Fruit fly (Drosophila melanogaster): ENCODE data around the gene Sec20.
A peak's percentile ranks its signal among the peaks of the same experiment; 100 is the strongest.

The Sec20 gene

dm6 chr3R:5829762-5830161, 5.4 kb upstream of the Sec20 start, which contains the start of gene glob3:
Gene glob3 (plus strand): TSS chr3R:5830062.
- TF ChIP-seq cnc (optimal IDR thresholded peaks at IDR 0.05) (no peak), Hr96 (GFP tag; optimal IDR thresholded peaks at IDR 0.05) (no peak), CG12768 (GFP tag; optimal IDR thresholded peaks at IDR 0.05) (no peak), CG14711 (tag; optimal IDR thresholded peaks at IDR 0.05) (no peak), Crg-1 (GFP tag; optimal IDR thresholded peaks at IDR 0.05) (no peak), CG7101 (tag; optimal IDR thresholded peaks at IDR 0.05) (no peak), pad (GFP tag; optimal IDR thresholded peaks at IDR 0.05) (no peak), CG1620 (GFP tag; optimal IDR thresholded peaks at IDR 0.05) (no peak), tj (GFP tag; optimal IDR thresholded peaks at IDR 0.05) (no peak), CG5204 (GFP tag; optimal IDR thresholded peaks at IDR 0.05) (no peak), kay (GFP tag; ENCODE audit: borderline replicate concordance) (no peak)

- TF ChIP-seq CG14711 (tag; optimal IDR thresholded peaks at IDR 0.05), result no peak
- no peak for TF ChIP-seq CG33017 (tag; optimal IDR thresholded peaks at IDR 0.05)
- TF ChIP-seq CG11617 (GFP tag; optimal IDR thresholded peaks at IDR 0.05), result no peak
- no peak for TF ChIP-seq cic (GFP tag; optimal IDR thresholded peaks at IDR 0.05)
- no peak for TF ChIP-seq tj (GFP tag; optimal IDR thresholded peaks at IDR 0.05)
- no peak for TF ChIP-seq bab1 (GFP tag; optimal IDR thresholded peaks at IDR 0.05)
- TF ChIP-seq CG7101 (tag; optimal IDR thresholded peaks at IDR 0.05), result no peak
- no peak for TF ChIP-seq cnc (optimal IDR thresholded peaks at IDR 0.05)
- TF ChIP-seq pad (GFP tag; optimal IDR thresholded peaks at IDR 0.05), result no peak
- TF ChIP-seq kay (GFP tag; ENCODE audit: borderline replicate concordance), result no peak
- TF ChIP-seq CG7045 (GFP tag; optimal IDR thresholded peaks at IDR 0.05), result no peak
- TF ChIP-seq Hr96 (GFP tag; optimal IDR thresholded peaks at IDR 0.05), result no peak
- no peak for TF ChIP-seq CG12768 (GFP tag; optimal IDR thresholded peaks at IDR 0.05)
- no peak for TF ChIP-seq CG1620 (GFP tag; optimal IDR thresholded peaks at IDR 0.05)
- no peak for TF ChIP-seq ovo (GFP tag; optimal IDR thresholded peaks at IDR 0.05)
- TF ChIP-seq CG5204 (GFP tag; optimal IDR thresholded peaks at IDR 0.05), result no peak
- TF ChIP-seq Mnt (GFP tag; optimal IDR thresholded peaks at IDR 0.05), result no peak
Observed at dm6 chr3R:5821750-5822149, 2.6 kb downstream of the Sec20 start, which contains the start of gene CG46303. Gene CG46303 (plus strand): TSS chr3R:5821972.

dm6 chr3R:5821243-5821642, 3.1 kb downstream of the Sec20 start, which contains the start of gene Hpr1:
Gene Hpr1 (minus strand): TSS chr3R:5821440.
- TF ChIP-seq Crg-1 (GFP tag; optimal IDR thresholded peaks at IDR 0.05), result no peak
- TF ChIP-seq CG7101 (tag; optimal IDR thresholded peaks at IDR 0.05), result no peak
- peak; percentile 86 for TF ChIP-seq kay (GFP tag; ENCODE audit: borderline replicate concordance)

dm6 chr3R:5813157-5813659, 11.1 kb downstream of the Sec20 start, which contains the start of gene CG42675:
Gene CG42675 (plus strand): TSS chr3R:5813609.
- TF ChIP-seq tj (GFP tag; optimal IDR thresholded peaks at IDR 0.05), result no peak
- TF ChIP-seq CG11617 (GFP tag; optimal IDR thresholded peaks at IDR 0.05), result no peak
- no peak for TF ChIP-seq CG7045 (GFP tag; optimal IDR thresholded peaks at IDR 0.05)
- TF ChIP-seq Clk (GFP tag; optimal IDR thresholded peaks at IDR 0.05), result no peak
- no peak for TF ChIP-seq CG5204 (GFP tag; optimal IDR thresholded peaks at IDR 0.05)
- TF ChIP-seq ovo (GFP tag; optimal IDR thresholded peaks at IDR 0.05), result no peak
- TF ChIP-seq CG12768 (GFP tag; optimal IDR thresholded peaks at IDR 0.05), result no peak
- no peak for TF ChIP-seq Mnt (GFP tag; optimal IDR thresholded peaks at IDR 0.05)
- TF ChIP-seq cnc (optimal IDR thresholded peaks at IDR 0.05), result no peak

dm6 chr3R:5801703-5802436, 22.5 kb downstream of the Sec20 start, which contains the start of gene CG11000:
Gene CG11000 (plus strand): TSS chr3R:5802328.
- no peak for TF ChIP-seq Mnt (GFP tag; optimal IDR thresholded peaks at IDR 0.05)
- TF ChIP-seq CG12768 (GFP tag; optimal IDR thresholded peaks at IDR 0.05), result no peak
- no peak for TF ChIP-seq Clk (GFP tag; optimal IDR thresholded peaks at IDR 0.05)
- peak; percentile 6 for TF ChIP-seq cic (GFP tag; optimal IDR thresholded peaks at IDR 0.05)
- TF ChIP-seq CG11617 (GFP tag; optimal IDR thresholded peaks at IDR 0.05), result no peak
- no peak for TF ChIP-seq CG7045 (GFP tag; optimal IDR thresholded peaks at IDR 0.05)
- no peak for TF ChIP-seq CG1620 (GFP tag; optimal IDR thresholded peaks at IDR 0.05)

- TF ChIP-seq tj (GFP tag; optimal IDR thresholded peaks at IDR 0.05) (no peak), kay (GFP tag; ENCODE audit: borderline replicate concordance) (no peak), CG14711 (tag; optimal IDR thresholded peaks at IDR 0.05) (no peak), CG1620 (GFP tag; optimal IDR thresholded peaks at IDR 0.05) (no peak), Hr96 (GFP tag; optimal IDR thresholded peaks at IDR 0.05) (no peak), CG33017 (tag; optimal IDR thresholded peaks at IDR 0.05) (no peak), ovo (GFP tag; optimal IDR thresholded peaks at IDR 0.05) (no peak), CG7101 (tag; optimal IDR thresholded peaks at IDR 0.05) (no peak), cic (GFP tag; optimal IDR thresholded peaks at IDR 0.05) (no peak), toe (GFP tag; optimal IDR thresholded peaks at IDR 0.05) (no peak), Crg-1 (GFP tag; optimal IDR thresholded peaks at IDR 0.05) (no peak), bab1 (GFP tag; optimal IDR thresholded peaks at IDR 0.05) (no peak), CG5204 (GFP tag; optimal IDR thresholded peaks at IDR 0.05) (no peak), CG11617 (GFP tag; optimal IDR thresholded peaks at IDR 0.05) (no peak), CG7045 (GFP tag; optimal IDR thresholded peaks at IDR 0.05) (no peak), Mnt (GFP tag; optimal IDR thresholded peaks at IDR 0.05) (no peak), CG12768 (GFP tag; optimal IDR thresholded peaks at IDR 0.05) (no peak), Clk (GFP tag; optimal IDR thresholded peaks at IDR 0.05) (no peak), cnc (optimal IDR thresholded peaks at IDR 0.05) (no peak), pad (GFP tag; optimal IDR thresholded peaks at IDR 0.05) (no peak)
Observed at dm6 chr3R:5797709-5798108, 26.6 kb downstream of the Sec20 start.

Data from whole organism, adult.